Worm (Caenorhabditis elegans) whole organism, young adult: ENCODE results near the gene mcm-3AP.

Experiments
- B0035.1 ChIP-seq: sonication (generic microtip); optimal IDR thresholded peaks from 2 replicates; lab custom pipeline; 2016; ENCODE audit warnings: missing genetic modification characterization, mild to moderate bottlenecking, missing compliant biosample characterization, missing genotype, missing genetic modification reagents
- F22D6.2 ChIP-seq: sonication (generic microtip); optimal IDR thresholded peaks from 2 replicates; lab custom pipeline; 2016; ENCODE audit warnings: mild to moderate bottlenecking, missing genetic modification characterization, missing compliant biosample characterization
- F39B2.1 ChIP-seq: fragments of 200-800 bp; sonication (Bioruptor generic); IDR thresholded peaks from 2 replicates; pipeline ENCODE4 v1.3.6; 2022; ENCODE audit warnings: missing genetic modification reagents, missing genetic modification characterization, missing compliant biosample characterization
- F52B5.7 ChIP-seq: sonication (generic microtip); optimal IDR thresholded peaks from 2 replicates; lab custom pipeline; 2016; ENCODE audit warnings: mild to moderate bottlenecking, missing genetic modification characterization, missing compliant biosample characterization
- F55B11.4 ChIP-seq: sonication (generic microtip); optimal IDR thresholded peaks from 2 replicates; lab custom pipeline; 2016; ENCODE audit warnings: missing compliant biosample characterization, missing genetic modification characterization, borderline replicate concordance; ENCODE audit not compliant: insufficient read depth
- K11D2.4 ChIP-seq: fragments of 200-800 bp; sonication (Bioruptor generic); IDR thresholded peaks from 2 replicates; pipeline ENCODE4 v1.3.6; 2022; ENCODE audit warnings: missing genetic modification reagents, missing genetic modification characterization, missing compliant biosample characterization
- T07F8.4 ChIP-seq: sonication (generic microtip); optimal IDR thresholded peaks from 2 replicates; lab custom pipeline; 2016; ENCODE audit warnings: mild to moderate bottlenecking, missing genetic modification characterization, moderate library complexity, missing compliant biosample characterization
- Y53F4B.3 ChIP-seq: fragments of 200-800 bp; sonication (Bioruptor generic); IDR thresholded peaks from 2 replicates; pipeline ENCODE4 v1.3.6; 2022; ENCODE audit warnings: missing genetic modification reagents, missing genetic modification characterization, missing compliant biosample characterization
- Y67H2A.10 ChIP-seq: fragments of 200-800 bp; sonication (Bioruptor generic); conservative IDR thresholded peaks from 2 replicates; pipeline ENCODE4 v1.3.6; 2022; ENCODE audit warnings: missing genetic modification reagents, missing genetic modification characterization, missing compliant biosample characterization
- ZK185.1 ChIP-seq: sonication (generic microtip); optimal IDR thresholded peaks from 2 replicates; lab custom pipeline; 2016; ENCODE audit warnings: mild to moderate bottlenecking, missing genetic modification characterization, missing compliant biosample characterization; ENCODE audit not compliant: poor library complexity, severe bottlenecking
- ama-1 ChIP-seq, 3 experiments: fragments of 150-350 bp in 1 of 3; sonication (generic microtip) in 2 of 3; optimal IDR thresholded peaks; 2 replicates each; lab custom pipeline; 2014 to 2018; ENCODE audit warnings: missing biosample characterization in 2 of 3, missing genetic modification characterization in 2 of 3, missing genetic modification reagents in 2 of 3
- aptf-2 ChIP-seq: fragments of 200-800 bp; sonication (Bioruptor generic); conservative IDR thresholded peaks from 2 replicates; pipeline ENCODE4 v1.3.6; 2022; ENCODE audit warnings: missing genetic modification reagents, missing genetic modification characterization, missing compliant biosample characterization
- attf-6 ChIP-seq: fragments of 200-800 bp; sonication (Bioruptor generic); IDR thresholded peaks from 2 replicates; pipeline ENCODE4 v1.3.6; 2022; ENCODE audit warnings: missing genetic modification reagents, missing genetic modification characterization, missing compliant biosample characterization
- ceh-27 ChIP-seq: fragments of 200-800 bp; sonication (Bioruptor generic); optimal IDR thresholded peaks from 2 replicates; lab custom pipeline; 2018; ENCODE audit warnings: mild to moderate bottlenecking, missing genetic modification characterization, moderate library complexity, missing compliant biosample characterization
- die-1 ChIP-seq: sonication (generic microtip); optimal IDR thresholded peaks from 2 replicates; lab custom pipeline; 2016; ENCODE audit warnings: missing genotype, mild to moderate bottlenecking, missing genetic modification characterization, missing compliant biosample characterization
- ekl-4 ChIP-seq: fragments of 200-800 bp; sonication (Bioruptor generic); IDR thresholded peaks from 2 replicates; pipeline ENCODE4 v1.3.6; 2022; ENCODE audit warnings: missing genetic modification reagents, missing genetic modification characterization, missing compliant biosample characterization
- hlh-12 ChIP-seq: sonication (generic microtip); optimal IDR thresholded peaks from 2 replicates; lab custom pipeline; 2016; ENCODE audit warnings: missing genetic modification characterization, missing compliant biosample characterization
- hmg-20 ChIP-seq: fragments of 200-800 bp; sonication (Bioruptor generic); IDR thresholded peaks from 2 replicates; pipeline ENCODE4 v1.3.6; 2022; ENCODE audit warnings: missing genetic modification reagents, missing genetic modification characterization, missing compliant biosample characterization
- let-526 ChIP-seq: fragments of 200-800 bp; sonication (Bioruptor generic); IDR thresholded peaks from 2 replicates; pipeline ENCODE4 v1.3.6; 2022; ENCODE audit warnings: missing genetic modification reagents, missing genetic modification characterization, missing compliant biosample characterization
- lin-54 ChIP-seq: fragments of 200-800 bp; sonication (Bioruptor generic); optimal IDR thresholded peaks from 2 replicates; lab custom pipeline; 2018; ENCODE audit warnings: mild to moderate bottlenecking, missing genetic modification characterization, missing compliant biosample characterization
- lsy-27 ChIP-seq: sonication (generic microtip); optimal IDR thresholded peaks from 2 replicates; lab custom pipeline; 2017; ENCODE audit warnings: missing genetic modification characterization, mild to moderate bottlenecking, missing compliant biosample characterization, antibody characterized with exemption, missing genotype, borderline replicate concordance; ENCODE audit not compliant: insufficient read depth
- madf-8 ChIP-seq: fragments of 200-800 bp; sonication (Bioruptor generic); conservative IDR thresholded peaks from 2 replicates; pipeline ENCODE4 v1.3.6; 2022; ENCODE audit warnings: missing genetic modification reagents, missing genetic modification characterization, missing compliant biosample characterization
- mes-4 ChIP-seq: sonication (generic microtip); optimal IDR thresholded peaks from 2 replicates; lab custom pipeline; 2016; ENCODE audit warnings: missing genotype, missing genetic modification characterization, missing compliant biosample characterization
- nhr-179 ChIP-seq: sonication (generic microtip); optimal IDR thresholded peaks from 2 replicates; lab custom pipeline; 2016; ENCODE audit warnings: mild to moderate bottlenecking, missing genetic modification characterization, missing compliant biosample characterization
- nhr-80 ChIP-seq: sonication (generic microtip); optimal IDR thresholded peaks from 2 replicates; lab custom pipeline; 2016; ENCODE audit warnings: missing genetic modification characterization, missing compliant biosample characterization
- rcor-1 ChIP-seq: fragments of 200-800 bp; sonication (Bioruptor generic); IDR thresholded peaks from 2 replicates; pipeline ENCODE4 v1.3.6; 2022; ENCODE audit warnings: missing genetic modification reagents, missing genetic modification characterization, missing compliant biosample characterization
- repo-1 ChIP-seq: sonication (generic microtip); optimal IDR thresholded peaks from 2 replicates; lab custom pipeline; 2017; ENCODE audit warnings: mild to moderate bottlenecking, missing genetic modification characterization, missing compliant biosample characterization
- rpc-1 ChIP-seq, 2 experiments: fragments of 150-350 bp in 1 of 2; sonication (generic microtip) in 1 of 2; optimal IDR thresholded peaks; 2 replicates each; lab custom pipeline; 2014 to 2018; ENCODE audit warnings: missing biosample characterization in 1 of 2, missing genetic modification characterization in 1 of 2, missing genetic modification reagents in 1 of 2, missing genotype in 1 of 2
- sdz-38 ChIP-seq: sonication (generic microtip); optimal IDR thresholded peaks from 2 replicates; lab custom pipeline; 2016; ENCODE audit warnings: missing genotype, missing genetic modification characterization, missing compliant biosample characterization
- xnd-1 ChIP-seq: sonication (generic microtip); optimal IDR thresholded peaks from 2 replicates; lab custom pipeline; 2016; ENCODE audit warnings: missing genotype, missing genetic modification reagents, missing genetic modification characterization, missing compliant biosample characterization
- ztf-22 ChIP-seq: fragments of 200-800 bp; sonication (Bioruptor generic); optimal IDR thresholded peaks from 2 replicates; lab custom pipeline; 2018; ENCODE audit warnings: mild to moderate bottlenecking, missing genetic modification characterization, moderate library complexity, missing compliant biosample characterization
- ztf-26 ChIP-seq: sonication (generic microtip); optimal IDR thresholded peaks from 2 replicates; lab custom pipeline; 2017; ENCODE audit warnings: missing genetic modification characterization, missing compliant biosample characterization

Gene mcm-3AP

DNA sequence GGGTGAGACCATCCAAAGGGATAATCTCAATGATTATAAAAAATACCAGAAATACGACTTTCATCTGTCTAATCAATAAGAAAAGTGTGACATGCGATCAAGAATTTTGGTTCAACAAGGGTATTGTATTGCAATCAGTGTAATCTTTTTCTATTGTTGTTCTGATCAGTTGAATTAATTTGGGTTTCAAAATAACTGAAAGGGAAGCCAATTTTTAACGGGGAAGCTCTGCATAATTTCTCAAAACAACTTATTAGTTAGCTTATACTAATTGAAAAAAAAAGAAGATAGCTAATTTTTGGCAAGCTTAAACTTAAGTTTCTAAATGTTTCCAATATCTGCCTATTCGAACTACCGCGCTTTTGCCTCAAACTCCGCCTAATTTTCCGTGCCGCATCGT lies 21.3 kb upstream of the mcm-3AP start, which contains the start of gene C49H3.12:
C49H3.12 (minus strand) TSS at position 101 of the 400 bp plus-strand sequence.
- TF ChIP-seq mes-4 (tag; lab: Kevin White, UChicago) = no peak
- no peak for TF ChIP-seq rcor-1 (GFP tag; lab: Robert Waterston, UW)
- TF ChIP-seq sdz-38 (tag; lab: Kevin White, UChicago) = no peak
- no peak for TF ChIP-seq rpc-1 (optimal IDR thresholded peaks at IDR 0.05; lab: Kevin White, UChicago)
- TF ChIP-seq rpc-1 (tag; optimal IDR thresholded peaks at IDR 0.05; lab: Kevin White, UChicago) = no peak

DNA sequence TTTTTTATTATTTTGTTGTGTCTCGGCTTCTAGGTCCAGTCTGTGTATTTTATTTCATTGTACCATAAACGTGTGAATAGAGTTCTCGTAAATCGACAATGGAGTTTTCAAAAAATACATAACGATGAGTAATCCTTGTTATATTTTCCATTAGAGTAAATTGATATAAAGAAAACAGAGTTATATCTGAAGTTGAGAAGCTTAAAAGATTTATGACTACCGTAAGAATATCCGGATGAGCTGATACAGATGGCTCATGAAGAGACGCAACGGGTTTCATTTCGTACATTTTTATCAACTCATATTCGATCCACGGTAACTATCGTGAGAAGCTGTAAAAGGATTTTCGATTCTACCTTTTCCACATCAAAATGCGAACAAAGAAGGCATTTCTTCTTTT lies 20.6 kb upstream of the mcm-3AP start, which contains the start of gene gcy-8:
gcy-8 (plus strand) TSS at position 301 of the 400 bp plus-strand sequence.
- TF ChIP-seq sdz-38 (tag; lab: Kevin White, UChicago) (no peak), Y53F4B.3 (no peak), attf-6 (GFP tag; lab: Robert Waterston, UW) (no peak), B0035.1 (no peak), Y67H2A.10 (GFP tag; lab: Robert Waterston, UW) (no peak), ceh-27 (GFP tag; lab: Kevin White, UChicago) (no peak)
- TF ChIP-seq, all 124 proteins: peak for 0

DNA sequence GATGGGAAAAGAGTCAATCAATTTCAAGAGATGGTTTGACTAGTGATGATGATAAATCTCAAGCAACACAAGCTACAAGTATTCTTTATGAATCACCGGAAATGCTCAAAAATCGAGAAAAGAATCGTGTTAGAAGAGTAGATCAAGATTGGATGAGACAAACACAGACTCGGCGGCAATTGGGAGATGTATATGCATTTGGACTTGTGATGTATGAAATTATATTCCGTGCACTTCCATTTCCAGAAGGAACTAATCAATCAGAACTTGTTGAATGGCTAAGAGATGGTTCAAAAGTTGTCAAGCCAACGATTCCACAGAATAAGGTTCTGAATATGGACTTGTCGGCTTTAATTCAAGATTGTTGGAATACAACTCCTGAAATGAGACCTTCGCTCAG lies 16.6 kb upstream of the mcm-3AP start:
- TF ChIP-seq hlh-12 (tag; lab: Kevin White, UChicago) = no peak
- no peak for TF ChIP-seq F55B11.4
- no peak for TF ChIP-seq lin-54 (GFP tag; lab: Kevin White, UChicago)
- no peak for TF ChIP-seq ztf-26 (tag; lab: Kevin White, UChicago)
- TF ChIP-seq ama-1 (optimal IDR thresholded peaks at IDR 0.05; lab: Kevin White, UChicago) = no peak
- no peak for TF ChIP-seq ama-1 (GFP tag; optimal IDR thresholded peaks at IDR 0.05; lab: Kevin White, UChicago)
- no peak for TF ChIP-seq let-526 (GFP tag; lab: Robert Waterston, UW)

DNA sequence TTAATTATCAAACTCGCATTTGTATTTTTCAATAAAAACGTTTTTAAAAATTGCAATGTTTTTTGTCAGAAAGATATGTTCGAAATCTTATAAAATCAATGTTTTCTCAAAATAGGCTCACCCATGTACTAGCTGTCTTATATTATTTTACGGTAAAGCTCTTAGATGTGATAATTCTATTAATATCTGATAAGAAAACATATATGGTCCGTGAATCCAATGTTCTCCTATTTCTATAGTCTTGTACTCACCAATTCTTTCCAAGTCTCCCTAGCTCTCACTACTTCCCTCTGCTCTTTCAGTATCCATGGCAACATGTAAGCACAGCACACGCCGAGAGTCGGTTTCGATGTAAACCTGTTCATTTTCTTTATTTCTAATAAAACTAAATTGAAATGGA lies 14.7 kb upstream of the mcm-3AP start, which contains the start of gene bbs-2:
bbs-2 (plus strand) TSS at position 301 of the 400 bp plus-strand sequence.
- TF ChIP-seq nhr-179 = no peak
- no peak for TF ChIP-seq aptf-2 (GFP tag; lab: Robert Waterston, UW)
- TF ChIP-seq die-1 (tag; lab: Kevin White, UChicago) = no peak
- no peak for TF ChIP-seq K11D2.4
- TF ChIP-seq, all 124 proteins: peak for 0

DNA sequence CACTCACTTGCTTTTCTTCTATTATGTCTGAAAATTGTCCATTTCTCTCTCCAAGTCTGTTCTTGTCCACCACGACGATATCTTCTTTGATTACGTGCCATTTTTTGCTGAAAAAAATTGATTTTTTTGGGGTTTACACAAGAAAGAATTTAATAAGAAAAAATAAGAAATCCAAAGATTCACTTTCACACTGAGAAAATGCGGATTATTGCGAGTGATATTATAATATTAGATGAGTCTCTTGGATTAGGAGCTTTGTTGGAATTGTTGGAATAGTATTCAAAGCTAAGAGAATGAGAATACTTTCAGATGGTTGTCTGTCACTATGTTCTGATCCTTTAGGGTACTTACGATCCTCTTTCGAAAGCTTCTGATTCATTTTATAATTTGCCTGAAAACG lies 9.6 kb upstream of the mcm-3AP start, which contains the start of gene F20D12.7:
F20D12.7 (minus strand) TSS at position 101 of the 400 bp plus-strand sequence.
- TF ChIP-seq repo-1 = no peak
- TF ChIP-seq xnd-1 (tag; lab: Kevin White, UChicago) = no peak
- no peak for TF ChIP-seq hmg-20 (GFP tag; lab: Robert Waterston, UW)
- TF ChIP-seq F52B5.7 (tag; lab: Kevin White, UChicago) = no peak
- TF ChIP-seq ekl-4 = no peak
- no peak for TF ChIP-seq nhr-80 (tag; lab: Kevin White, UChicago)
- TF ChIP-seq F22D6.2 (tag; lab: Kevin White, UChicago) = no peak

DNA sequence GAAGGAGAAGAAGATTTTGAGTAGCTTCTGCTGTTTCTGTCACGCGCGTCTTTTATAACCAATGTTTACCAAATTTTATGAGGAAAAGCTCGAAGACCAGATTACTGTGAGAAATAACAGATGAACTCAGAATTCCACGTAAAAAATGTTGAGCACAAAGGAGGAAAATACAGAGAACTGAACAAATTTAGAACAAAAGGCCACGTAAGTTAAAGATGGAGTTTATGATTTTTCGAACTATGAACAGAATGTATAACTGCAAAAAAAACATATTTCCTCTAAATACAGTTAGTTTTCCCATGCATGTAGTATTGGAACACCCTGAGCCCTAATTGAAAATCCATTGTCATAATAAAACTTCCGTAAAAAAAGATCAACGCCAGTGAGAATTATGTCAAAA lies 7.6 kb upstream of the mcm-3AP start, which contains the start of gene exc-9:
exc-9 (minus strand) TSS at position 101 of the 400 bp plus-strand sequence.
- TF ChIP-seq lsy-27 (tag; lab: Kevin White, UChicago) (no peak), madf-8 (no peak), lin-54 (GFP tag; lab: Kevin White, UChicago) (no peak), T07F8.4 (tag; lab: Kevin White, UChicago) (no peak), ZK185.1 (no peak), F39B2.1 (no peak), ztf-22 (GFP tag; lab: Kevin White, UChicago) (no peak)
